Worm (Caenorhabditis elegans): ENCODE measurements around the gene hlh-3.

DNA sequence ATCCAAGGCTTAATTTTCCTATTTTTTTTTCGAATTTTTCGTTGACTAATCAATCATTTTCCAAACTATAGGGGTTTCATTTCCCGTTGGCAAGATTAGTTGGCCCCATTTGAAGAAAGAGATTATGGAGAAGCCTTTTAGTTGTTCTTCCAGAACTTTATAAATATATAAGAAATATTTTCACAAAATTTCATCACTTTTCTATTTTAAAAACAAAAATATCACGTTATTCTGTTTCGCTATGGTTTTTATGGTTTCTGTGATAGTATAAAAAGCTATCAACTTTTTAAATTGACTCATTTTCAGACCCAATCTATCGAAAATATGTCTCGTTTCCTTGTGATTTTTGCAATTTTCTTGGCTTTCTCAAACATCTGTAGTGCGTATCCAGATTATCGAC is 49.5 kb downstream of the hlh-3 start, which contains the start of gene nlp-78:
- no peak for TF ChIP-seq nhr-12 (tag; optimal IDR thresholded peaks at IDR 0.05)
- no peak for TF ChIP-seq egl-27 (tag; optimal IDR thresholded peaks at IDR 0.05)
- no peak for TF ChIP-seq zag-1 (tag; optimal IDR thresholded peaks at IDR 0.05)
- no peak for TF ChIP-seq unc-39 (tag; optimal IDR thresholded peaks at IDR 0.05)
- no peak for TF ChIP-seq nhr-11 (tag; optimal IDR thresholded peaks at IDR 0.05)
- no peak for TF ChIP-seq lin-13 (GFP tag; optimal IDR thresholded peaks at IDR 0.05)
- no peak for TF ChIP-seq nhr-6 (tag; optimal IDR thresholded peaks at IDR 0.05)
- TF ChIP-seq unc-62 (GFP tag; optimal IDR thresholded peaks at IDR 0.05), result no peak
- no peak for TF ChIP-seq ZK546.5 (tag; optimal IDR thresholded peaks at IDR 0.05)
- no peak for TF ChIP-seq lsy-2 (tag; optimal IDR thresholded peaks at IDR 0.05)
- TF ChIP-seq unc-55 (GFP tag; optimal IDR thresholded peaks at IDR 0.05), result no peak
- TF ChIP-seq elt-3 (tag; optimal IDR thresholded peaks at IDR 0.05), result no peak

All from whole organism, L2 larva.